Worm (Caenorhabditis elegans) whole organism, dauer: ENCODE results near the gene D2045.7.

Source experiments
- unc-62 ChIP-seq: sonication (generic microtip); optimal IDR thresholded peaks from 2 replicates; lab custom pipeline; 2017; ENCODE audit warnings: missing biosample characterization, missing genetic modification reagents, missing genetic modification characterization

The D2045.7 gene

ce11 chrIII:10474945-10475344, 4.3 kb upstream of the D2045.7 start, which contains the start of gene D2045.9:
D2045.9 (plus strand) TSS chrIII:10475245.
- TF ChIP-seq unc-62 (GFP tag; lab: Kevin White, UChicago), result no peak

DNA sequence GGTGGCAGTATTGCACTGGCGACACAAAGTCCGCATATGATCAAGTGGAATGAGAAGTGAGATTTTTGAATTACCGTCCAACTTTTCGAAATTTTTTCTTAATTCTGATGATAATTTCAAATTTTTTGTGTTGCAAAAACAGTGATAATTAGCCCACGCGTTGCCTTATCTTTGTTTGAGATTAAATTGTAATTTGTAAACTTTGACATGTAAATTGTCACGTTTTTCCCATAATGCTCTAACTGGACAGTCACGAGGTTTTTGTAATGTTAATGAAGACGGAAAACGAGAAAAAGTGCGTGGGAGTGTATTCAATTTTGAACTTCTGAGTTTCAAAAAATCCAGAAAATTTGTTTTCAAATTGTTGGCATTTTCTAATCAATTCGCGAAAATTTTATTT, 2.2 kb downstream of the D2045.7 start:
- no peak for TF ChIP-seq unc-62 (GFP tag; lab: Kevin White, UChicago)

DNA sequence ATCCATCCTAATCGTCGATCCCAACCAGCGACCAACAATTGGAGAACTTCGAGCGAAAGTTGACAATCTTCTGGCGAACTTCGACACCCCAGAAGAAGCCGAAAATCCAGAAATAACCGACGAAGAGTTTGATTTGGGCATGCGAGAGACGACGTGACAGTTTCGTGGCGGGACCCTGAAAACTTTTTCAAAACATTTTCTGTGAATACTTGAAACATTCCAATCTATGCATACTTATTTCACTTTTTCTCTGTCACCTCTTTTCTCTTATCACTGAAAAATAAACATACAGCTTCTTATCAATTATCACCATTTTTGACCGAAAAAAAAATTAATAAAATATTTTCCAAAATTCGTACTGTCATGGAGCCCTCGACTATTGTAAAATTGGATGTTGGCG, 2.7 kb downstream of the D2045.7 start, which contains the start of gene D2045.8:
Gene D2045.8 (plus strand): TSS at position 301 of the 400 bp plus-strand sequence.
- no peak for TF ChIP-seq unc-62 (GFP tag; lab: Kevin White, UChicago)

DNA sequence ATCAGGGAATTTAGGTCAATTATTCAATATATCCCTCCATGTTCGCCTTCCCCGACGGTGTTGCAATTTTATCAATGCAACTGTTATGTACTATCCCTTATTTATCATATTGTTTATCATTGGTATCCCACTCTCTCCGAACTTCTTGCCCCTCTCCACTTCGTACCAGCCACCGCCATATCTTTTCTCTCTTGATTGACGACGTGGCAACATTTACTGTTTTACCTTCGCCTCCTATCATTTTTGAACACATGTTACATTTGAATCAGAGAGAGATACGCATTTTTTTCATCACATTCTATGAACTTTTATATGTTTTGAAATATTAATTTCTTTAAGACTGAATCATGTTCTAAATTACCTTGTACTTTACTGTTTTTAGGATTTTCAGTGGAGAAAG, 7.2 kb downstream of the D2045.7 start:
- TF ChIP-seq unc-62 (GFP tag; lab: Kevin White, UChicago), result no peak

- TF ChIP-seq unc-62 (GFP tag; lab: Kevin White, UChicago), result no peak
These were observed 8.8 kb downstream of the D2045.7 start, which contains the start of gene ptr-25 for ce11 chrIII:10488052-10488451. ptr-25 (plus strand) TSS chrIII:10488124.

DNA sequence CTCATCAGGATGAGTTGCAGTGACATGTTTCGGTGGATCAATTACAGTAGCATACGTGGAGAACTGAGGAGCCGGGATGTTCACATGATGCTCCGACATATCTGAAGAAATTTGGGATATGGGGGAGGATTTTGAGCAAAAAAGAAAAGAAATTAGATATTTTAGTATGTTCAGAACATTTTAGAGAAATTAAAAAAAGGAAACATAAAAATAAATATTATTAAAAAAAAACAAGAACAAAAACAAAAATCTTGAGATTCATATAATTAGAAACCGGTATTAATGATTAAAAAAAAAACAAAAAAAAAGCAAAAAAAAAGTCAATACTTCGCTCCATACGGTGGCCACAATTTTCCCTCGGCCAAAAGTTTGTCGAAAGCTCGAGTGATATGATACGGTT, 24.5 kb downstream of the D2045.7 start, which contains the start of gene rab-33:
Gene rab-33 (minus strand): TSS at position 101 of the 400 bp plus-strand sequence.
- no peak for TF ChIP-seq unc-62 (GFP tag; lab: Kevin White, UChicago)

ce11 chrIII:10505182-10505581, 25.9 kb downstream of the D2045.7 start, which contains the start of the genes taf-11.3 and urm-1:
taf-11.3 (minus strand) TSS chrIII:10505250.
urm-1 (plus strand) TSS chrIII:10505480.
- no peak for TF ChIP-seq unc-62 (GFP tag; lab: Kevin White, UChicago)

ce11 chrIII:10505943-10506698, 26.8 kb downstream of the D2045.7 start:
- TF ChIP-seq unc-62 (GFP tag; lab: Kevin White, UChicago), result no peak

DNA sequence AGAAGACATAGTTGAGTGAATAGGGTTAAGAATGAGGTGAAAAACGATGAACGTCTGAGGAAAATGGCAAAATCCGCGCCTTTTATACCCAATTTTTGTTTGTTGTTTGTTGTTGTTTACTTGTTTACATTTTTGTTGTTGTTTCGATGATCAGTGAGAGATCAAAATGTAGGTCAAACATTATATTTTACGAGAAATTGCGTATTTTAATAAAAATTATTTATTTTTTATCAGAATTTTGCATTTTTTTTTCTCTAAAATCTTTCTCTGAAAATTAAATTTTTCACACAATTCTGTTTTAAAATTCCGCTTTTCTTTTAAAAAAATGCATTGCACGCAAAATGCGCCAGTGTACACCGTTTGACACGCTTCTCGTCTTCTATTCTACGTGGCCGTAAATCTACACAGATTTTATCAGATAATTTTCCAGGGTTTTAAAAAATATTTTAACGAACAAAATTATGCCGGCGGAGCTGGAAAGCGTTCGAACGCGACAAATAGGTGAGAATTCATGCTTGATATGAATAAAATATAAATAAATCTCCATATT, 27.5 kb downstream of the D2045.7 start, which contains the start of the genes sip-1 and sly-1:
Gene sip-1 (minus strand): TSS at position 103 of the 550 bp plus-strand sequence.
Gene sly-1 (plus strand): TSS at position 360 of the 550 bp plus-strand sequence.
- TF ChIP-seq unc-62 (GFP tag; lab: Kevin White, UChicago), result no peak

DNA sequence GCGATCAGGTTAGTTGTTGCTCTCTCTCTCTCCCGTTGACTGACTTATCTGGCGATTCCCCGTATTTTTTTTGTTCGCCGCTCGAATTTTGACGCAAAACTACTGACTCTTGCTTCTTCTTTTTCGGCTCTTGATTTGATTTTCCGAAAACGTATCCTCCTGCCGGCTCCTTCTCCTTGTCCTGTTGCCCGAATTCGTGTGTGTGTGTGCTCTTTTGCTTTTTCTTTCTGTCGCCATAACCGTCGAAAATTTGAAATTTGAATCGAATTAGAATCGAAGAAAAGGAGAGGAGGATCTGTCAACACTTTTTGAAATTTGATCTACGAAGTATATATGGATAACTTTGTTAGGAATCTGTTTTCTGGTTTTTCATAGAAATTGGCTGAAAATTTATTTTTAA, 33.3 kb downstream of the D2045.7 start:
- TF ChIP-seq unc-62 (GFP tag; lab: Kevin White, UChicago), result no peak

- TF ChIP-seq unc-62 (GFP tag; lab: Kevin White, UChicago), result no peak
These were observed 36.5 kb downstream of the D2045.7 start for ce11 chrIII:10515751-10516150.

DNA sequence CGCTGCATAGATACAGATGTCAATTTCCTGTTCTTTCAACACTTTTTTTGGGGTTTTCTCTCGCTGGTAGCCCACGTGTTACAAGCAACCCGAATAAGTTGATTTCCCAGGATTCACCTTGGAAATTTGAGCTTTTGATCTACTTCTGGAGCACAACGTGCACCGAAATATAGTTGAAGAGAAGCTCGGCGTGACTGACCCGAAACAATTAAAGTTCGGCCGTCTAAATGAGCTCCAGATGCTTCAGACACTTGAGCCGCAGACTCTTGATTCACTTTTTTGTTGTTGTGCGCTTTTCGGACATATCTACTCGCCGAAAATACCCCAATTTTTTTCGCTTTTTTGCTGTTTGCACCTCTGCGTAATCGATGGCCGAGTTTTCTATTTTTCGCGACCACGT, 39.6 kb downstream of the D2045.7 start:
- TF ChIP-seq unc-62 (GFP tag; lab: Kevin White, UChicago), result no peak

DNA sequence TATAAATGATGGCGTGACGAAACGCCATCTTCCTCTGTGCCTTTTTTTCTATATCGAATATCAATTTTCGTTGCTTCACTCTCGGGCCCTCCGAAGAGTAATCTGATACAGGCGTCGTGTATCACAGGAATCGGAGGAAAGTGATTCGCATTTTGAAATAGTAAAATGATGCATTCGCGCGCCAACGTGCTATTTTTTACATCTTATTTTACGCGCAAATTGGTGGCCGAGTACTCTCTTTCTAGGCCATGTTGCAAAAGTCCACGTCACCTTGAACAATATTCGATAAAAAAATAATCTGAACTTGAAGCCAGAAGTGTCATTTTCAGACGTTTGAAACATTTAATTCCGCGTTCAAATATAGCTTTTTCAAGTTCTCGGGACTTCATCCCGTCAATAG, 40.3 kb downstream of the D2045.7 start:
- TF ChIP-seq unc-62 (GFP tag; lab: Kevin White, UChicago), result no peak

- no peak for TF ChIP-seq unc-62 (GFP tag; lab: Kevin White, UChicago)
These were observed 41.2 kb downstream of the D2045.7 start, which contains the start of gene unc-49 for ce11 chrIII:10520523-10520922. unc-49 (plus strand) TSS chrIII:10520762.

- TF ChIP-seq unc-62 (GFP tag; lab: Kevin White, UChicago), result no peak
These were observed 41.9 kb downstream of the D2045.7 start for ce11 chrIII:10521219-10521618.

DNA sequence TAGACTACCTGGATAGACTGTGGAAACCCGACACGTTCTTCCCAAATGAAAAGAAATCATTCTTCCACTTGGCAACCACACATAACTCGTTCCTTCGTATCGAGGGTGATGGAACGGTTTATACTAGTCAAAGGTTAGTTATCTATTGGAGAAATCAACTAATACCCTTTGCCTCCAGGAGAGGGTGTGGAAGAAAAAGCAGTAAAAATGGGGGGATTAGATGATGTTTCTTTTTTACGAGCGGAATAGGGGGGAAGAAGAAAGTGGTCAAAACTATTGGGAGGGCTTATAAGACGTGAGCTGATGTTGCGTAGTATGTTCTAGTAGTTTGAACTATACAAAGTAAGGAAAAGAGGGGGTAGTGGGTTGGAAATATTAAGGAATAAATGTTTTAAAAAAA, 43.7 kb downstream of the D2045.7 start:
- no peak for TF ChIP-seq unc-62 (GFP tag; lab: Kevin White, UChicago)
